Fruit fly (Drosophila melanogaster) whole organism, adult: ENCODE measurements around the gene CG31697.

Source experiments
- CG11617 ChIP-seq: fragments of 200-800 bp; sonication (Bioruptor generic); optimal IDR thresholded peaks from 2 replicates; lab custom pipeline; 2017; ENCODE audit warnings: mild to moderate bottlenecking, missing biosample characterization, missing genetic modification reagents, missing genetic modification characterization
- CG12768 ChIP-seq: fragments of 200-800 bp; sonication (Bioruptor generic); optimal IDR thresholded peaks from 2 replicates; lab custom pipeline; 2017; ENCODE audit warnings: missing biosample characterization, missing genetic modification characterization, mild to moderate bottlenecking, moderate library complexity, missing genetic modification reagents
- CG14711 ChIP-seq: fragments of 200-800 bp; sonication (Bioruptor generic); optimal IDR thresholded peaks from 2 replicates; lab custom pipeline; 2018; ENCODE audit warnings: missing biosample characterization, mild to moderate bottlenecking, missing genetic modification characterization, moderate library complexity
- CG1620 ChIP-seq: fragments of 200-800 bp; sonication (Bioruptor generic); optimal IDR thresholded peaks from 2 replicates; lab custom pipeline; 2016; ENCODE audit warnings: missing biosample characterization, missing genetic modification characterization
- CG33017 ChIP-seq: fragments of 200-800 bp; sonication (Bioruptor generic); optimal IDR thresholded peaks from 2 replicates; lab custom pipeline; 2018; ENCODE audit warnings: missing biosample characterization, mild to moderate bottlenecking, missing genetic modification characterization, moderate library complexity
- CG5204 ChIP-seq: fragments of 200-800 bp; sonication (Bioruptor generic); optimal IDR thresholded peaks from 2 replicates; lab custom pipeline; 2016; ENCODE audit warnings: missing biosample characterization, missing genetic modification characterization
- CG7045 ChIP-seq: fragments of 200-800 bp; sonication (Bioruptor generic); optimal IDR thresholded peaks from 2 replicates; lab custom pipeline; 2017; ENCODE audit warnings: missing biosample characterization, mild to moderate bottlenecking, missing genetic modification characterization
- CG7101 ChIP-seq: fragments of 200-800 bp; sonication (Bioruptor generic); optimal IDR thresholded peaks from 2 replicates; lab custom pipeline; 2018; ENCODE audit warnings: missing biosample characterization, mild to moderate bottlenecking, missing genetic modification characterization, moderate library complexity
- Clk ChIP-seq: fragments of 200-800 bp; sonication (Bioruptor generic); optimal IDR thresholded peaks from 2 replicates; lab custom pipeline; 2017; ENCODE audit warnings: missing biosample characterization, missing genetic modification characterization
- Crg-1 ChIP-seq: fragments of 200-800 bp; sonication (Bioruptor generic); optimal IDR thresholded peaks from 2 replicates; lab custom pipeline; 2016; ENCODE audit warnings: missing biosample characterization, missing genetic modification characterization
- Hr96 ChIP-seq: fragments of 200-800 bp; sonication (Bioruptor generic); optimal IDR thresholded peaks from 2 replicates; lab custom pipeline; 2016; ENCODE audit warnings: missing biosample characterization, missing genetic modification characterization
- Mnt ChIP-seq: fragments of 200-800 bp; sonication (Bioruptor generic); optimal IDR thresholded peaks from 2 replicates; lab custom pipeline; 2016; ENCODE audit warnings: missing biosample characterization, mild to moderate bottlenecking, missing genetic modification characterization
- bab1 ChIP-seq: fragments of 200-800 bp; sonication (Bioruptor generic); optimal IDR thresholded peaks from 3 replicates; lab custom pipeline; 2019; ENCODE audit warnings: missing biosample characterization, mild to moderate bottlenecking, missing genetic modification characterization, moderate library complexity
- cic ChIP-seq: fragments of 200-800 bp; sonication (Bioruptor generic); optimal IDR thresholded peaks from 2 replicates; lab custom pipeline; 2017; ENCODE audit warnings: missing biosample characterization, mild to moderate bottlenecking, missing genetic modification characterization, moderate library complexity
- cnc ChIP-seq, 2 experiments: fragments of >200 bp; optimal IDR thresholded peaks; 2 replicates each; lab custom pipeline; 2017
- kay ChIP-seq: fragments of 200-800 bp; sonication (Bioruptor generic); peaks from one replicate; lab custom pipeline; 2016; ENCODE audit warnings: missing biosample characterization, missing genetic modification characterization, borderline replicate concordance
- ovo ChIP-seq: fragments of 200-800 bp; sonication (Bioruptor generic); optimal IDR thresholded peaks from 2 replicates; lab custom pipeline; 2016; ENCODE audit warnings: missing biosample characterization, missing genetic modification characterization
- pad ChIP-seq: fragments of 200-800 bp; sonication (Bioruptor generic); optimal IDR thresholded peaks from 3 replicates; lab custom pipeline; 2017; ENCODE audit warnings: missing biosample characterization, missing genetic modification characterization, mild to moderate bottlenecking, moderate library complexity, missing genetic modification reagents
- tj ChIP-seq: fragments of 200-800 bp; sonication (Bioruptor generic); optimal IDR thresholded peaks from 3 replicates; lab custom pipeline; 2017; ENCODE audit warnings: missing biosample characterization, mild to moderate bottlenecking, missing genetic modification characterization, moderate library complexity
- toe ChIP-seq: fragments of 200-800 bp; sonication (Bioruptor generic); optimal IDR thresholded peaks from 2 replicates; lab custom pipeline; 2016; ENCODE audit warnings: missing biosample characterization, missing genetic modification characterization

CG31697 gene

dm6 chr2L:19574959-19575625 lies 39.8 kb downstream of the CG31697 start:
- peak; percentile 98 for TF ChIP-seq pad (GFP tag; lab: Kevin White, UChicago)
- peak; percentile 57 for TF ChIP-seq CG14711 (tag; lab: Kevin White, UChicago)
- TF ChIP-seq cic (GFP tag; lab: Kevin White, UChicago), result no peak

- TF ChIP-seq CG7045 (GFP tag; lab: Kevin White, UChicago) (peak; percentile 83), Mnt (GFP tag; lab: Kevin White, UChicago) (peak; percentile 43), Hr96 (GFP tag; lab: Kevin White, UChicago) (peak; percentile 72), CG14711 (tag; lab: Kevin White, UChicago) (peak; percentile 73), CG1620 (GFP tag; lab: Kevin White, UChicago) (peak; percentile 22), ovo (GFP tag; lab: Kevin White, UChicago) (peak; percentile 83), toe (peak; percentile 68), cnc (optimal IDR thresholded peaks at IDR 0.05; lab: Kevin White, UChicago) (no peak), CG5204 (GFP tag; lab: Kevin White, UChicago) (peak; percentile 69), CG11617 (peak; percentile 66), CG12768 (peak; percentile 75), kay (no peak), pad (GFP tag; lab: Kevin White, UChicago) (no peak), bab1 (peak; percentile 28), tj (GFP tag; lab: Kevin White, UChicago) (peak; percentile 79), cic (GFP tag; lab: Kevin White, UChicago) (no peak), CG7101 (tag; lab: Kevin White, UChicago) (peak; percentile 73), CG33017 (tag; lab: Kevin White, UChicago) (peak; percentile 61), Crg-1 (GFP tag; lab: Kevin White, UChicago) (no peak), Clk (peak; percentile 40)
These were observed 40.5 kb downstream of the CG31697 start for dm6 chr2L:19575626-19576298.

dm6 chr2L:19576299-19576971 lies 41.2 kb downstream of the CG31697 start:
- TF ChIP-seq CG14711 (tag; lab: Kevin White, UChicago) (no peak), Crg-1 (GFP tag; lab: Kevin White, UChicago) (peak; percentile 40), Mnt (GFP tag; lab: Kevin White, UChicago) (peak; percentile 60), bab1 (no peak), CG12768 (no peak), Hr96 (GFP tag; lab: Kevin White, UChicago) (peak; percentile 47), toe (peak; percentile 11), CG33017 (tag; lab: Kevin White, UChicago) (peak; percentile 31), kay (no peak), ovo (GFP tag; lab: Kevin White, UChicago) (no peak), cic (GFP tag; lab: Kevin White, UChicago) (peak; percentile 100), Clk (no peak), pad (GFP tag; lab: Kevin White, UChicago) (no peak), cnc (optimal IDR thresholded peaks at IDR 0.05; lab: Kevin White, UChicago) (no peak), CG1620 (GFP tag; lab: Kevin White, UChicago) (no peak), CG7045 (GFP tag; lab: Kevin White, UChicago) (no peak), tj (GFP tag; lab: Kevin White, UChicago) (peak; percentile 31), CG5204 (GFP tag; lab: Kevin White, UChicago) (no peak), CG11617 (peak; percentile 5), CG7101 (tag; lab: Kevin White, UChicago) (no peak)

- no peak for TF ChIP-seq Mnt (GFP tag; lab: Kevin White, UChicago)
- peak; percentile 47 for TF ChIP-seq CG11617
- TF ChIP-seq kay, result no peak
- no peak for TF ChIP-seq CG33017 (tag; lab: Kevin White, UChicago)
- peak; percentile 43 for TF ChIP-seq ovo (GFP tag; lab: Kevin White, UChicago)
- TF ChIP-seq CG7045 (GFP tag; lab: Kevin White, UChicago), result peak; percentile 29
- TF ChIP-seq Clk, result peak; percentile 31
- TF ChIP-seq tj (GFP tag; lab: Kevin White, UChicago), result no peak
- TF ChIP-seq CG5204 (GFP tag; lab: Kevin White, UChicago), result no peak
- TF ChIP-seq CG12768, result peak; percentile 13
- TF ChIP-seq cic (GFP tag; lab: Kevin White, UChicago), result no peak
- peak; percentile 45 for TF ChIP-seq Hr96 (GFP tag; lab: Kevin White, UChicago)
- TF ChIP-seq CG7101 (tag; lab: Kevin White, UChicago), result peak; percentile 79
- peak; percentile 60 for TF ChIP-seq toe
- TF ChIP-seq cnc (optimal IDR thresholded peaks at IDR 0.05; lab: Kevin White, UChicago), result no peak
- peak; percentile 45 for TF ChIP-seq Crg-1 (GFP tag; lab: Kevin White, UChicago)
- peak; percentile 33 for TF ChIP-seq pad (GFP tag; lab: Kevin White, UChicago)
- TF ChIP-seq CG1620 (GFP tag; lab: Kevin White, UChicago), result peak; percentile 37
- peak; percentile 33 for TF ChIP-seq bab1
- peak; percentile 61 for TF ChIP-seq CG14711 (tag; lab: Kevin White, UChicago)
These were observed 42.0 kb downstream of the CG31697 start, which contains the start of the genes spi and msb1l for dm6 chr2L:19577187-19577765. spi (minus strand) TSS chr2L:19577315. msb1l (plus strand) TSS chr2L:19577701.
